Worm (Caenorhabditis elegans) whole organism, L4/young adult: ENCODE measurements around the gene col-83.

Source experiments
- W03F9.2 ChIP-seq: fragments of 150-350 bp; optimal IDR thresholded peaks from 2 replicates; lab custom pipeline; 2014; ENCODE audit warnings: missing biosample characterization, missing genetic modification characterization
- dao-5 ChIP-seq: sonication (generic microtip); optimal IDR thresholded peaks from 2 replicates; lab custom pipeline; 2016; ENCODE audit warnings: missing genotype, missing genetic modification characterization, moderate library complexity, missing compliant biosample characterization
- him-1 ChIP-seq: sonication (generic microtip); optimal IDR thresholded peaks from 2 replicates; lab custom pipeline; 2016; ENCODE audit warnings: missing genotype, missing genetic modification reagents, missing genetic modification characterization, missing compliant biosample characterization

The col-83 gene

ce11 chrII:11045872-11046271, at the start of gene col-83:
TSS of gene col-83 (minus strand) at chrII:11045972.
- TF ChIP-seq him-1 (no peak), dao-5 (tag; lab: Kevin White, UChicago) (no peak), W03F9.2 (tag; lab: Kevin White, UChicago) (no peak)

- no peak for TF ChIP-seq him-1
- no peak for TF ChIP-seq W03F9.2 (tag; lab: Kevin White, UChicago)
- TF ChIP-seq dao-5 (tag; lab: Kevin White, UChicago) = no peak
Measured at ce11 chrII:11094431-11094830, 48.7 kb upstream of the col-83 start.

ce11 chrII:11092413-11092812, 46.6 kb upstream of the col-83 start, which contains the start of gene rpl-42:
TSS of gene rpl-42 (plus strand) at chrII:11092713.
- no peak for TF ChIP-seq dao-5 (tag; lab: Kevin White, UChicago)
- TF ChIP-seq W03F9.2 (tag; lab: Kevin White, UChicago) = no peak
- TF ChIP-seq him-1 = no peak

ce11 chrII:11091577-11091976, 45.8 kb upstream of the col-83 start:
- TF ChIP-seq W03F9.2 (tag; lab: Kevin White, UChicago) (no peak), him-1 (no peak), dao-5 (tag; lab: Kevin White, UChicago) (no peak)

- TF ChIP-seq him-1 (no peak), dao-5 (tag; lab: Kevin White, UChicago) (no peak), W03F9.2 (tag; lab: Kevin White, UChicago) (no peak)
Measured at ce11 chrII:11089356-11089755, 43.6 kb upstream of the col-83 start, which contains the start of gene unc-53. TSS of gene unc-53 (minus strand) at chrII:11089456.

ce11 chrII:11088137-11088536, 42.4 kb upstream of the col-83 start:
- no peak for TF ChIP-seq W03F9.2 (tag; lab: Kevin White, UChicago)
- TF ChIP-seq him-1 = no peak
- TF ChIP-seq dao-5 (tag; lab: Kevin White, UChicago) = no peak

ce11 chrII:11086770-11087169, 41.0 kb upstream of the col-83 start:
- TF ChIP-seq dao-5 (tag; lab: Kevin White, UChicago) (no peak), W03F9.2 (tag; lab: Kevin White, UChicago) (no peak), him-1 (no peak)

- no peak for TF ChIP-seq W03F9.2 (tag; lab: Kevin White, UChicago)
- TF ChIP-seq him-1 = no peak
- TF ChIP-seq dao-5 (tag; lab: Kevin White, UChicago) = no peak
Measured at ce11 chrII:11076550-11076949, 30.8 kb upstream of the col-83 start.

ce11 chrII:11072565-11072964, 26.8 kb upstream of the col-83 start:
- TF ChIP-seq dao-5 (tag; lab: Kevin White, UChicago) (no peak), him-1 (no peak), W03F9.2 (tag; lab: Kevin White, UChicago) (no peak)

- TF ChIP-seq dao-5 (tag; lab: Kevin White, UChicago) (no peak), W03F9.2 (tag; lab: Kevin White, UChicago) (no peak), him-1 (no peak)
Measured at ce11 chrII:11064191-11064695, 18.5 kb upstream of the col-83 start.

ce11 chrII:11057256-11057655, 11.5 kb upstream of the col-83 start:
- TF ChIP-seq W03F9.2 (tag; lab: Kevin White, UChicago) (no peak), him-1 (no peak), dao-5 (tag; lab: Kevin White, UChicago) (no peak)

- TF ChIP-seq dao-5 (tag; lab: Kevin White, UChicago) = no peak
- TF ChIP-seq W03F9.2 (tag; lab: Kevin White, UChicago) = no peak
- TF ChIP-seq him-1 = no peak
Measured at ce11 chrII:11055223-11055622, 9.5 kb upstream of the col-83 start, which contains the start of gene F45E10.2. TSS of gene F45E10.2 (minus strand) at chrII:11055323.

ce11 chrII:11052526-11052925, 6.8 kb upstream of the col-83 start:
- TF ChIP-seq him-1 = no peak
- no peak for TF ChIP-seq W03F9.2 (tag; lab: Kevin White, UChicago)
- no peak for TF ChIP-seq dao-5 (tag; lab: Kevin White, UChicago)

- peak; percentile 55 for TF ChIP-seq W03F9.2 (tag; lab: Kevin White, UChicago)
- TF ChIP-seq dao-5 (tag; lab: Kevin White, UChicago) = no peak
Measured at ce11 chrII:11050678-11051077, 4.9 kb upstream of the col-83 start.

- TF ChIP-seq him-1 = no peak
- no peak for TF ChIP-seq W03F9.2 (tag; lab: Kevin White, UChicago)
- no peak for TF ChIP-seq dao-5 (tag; lab: Kevin White, UChicago)
Measured at ce11 chrII:11049876-11050275, 4.1 kb upstream of the col-83 start, which contains the start of the genes sdhd-1 and ilkp-1. TSS of gene sdhd-1 (minus strand) at chrII:11049913. TSS of gene ilkp-1 (plus strand) at chrII:11050255.
